Fruit fly (Drosophila melanogaster): ENCODE data around the gene Atg4a.

DNA sequence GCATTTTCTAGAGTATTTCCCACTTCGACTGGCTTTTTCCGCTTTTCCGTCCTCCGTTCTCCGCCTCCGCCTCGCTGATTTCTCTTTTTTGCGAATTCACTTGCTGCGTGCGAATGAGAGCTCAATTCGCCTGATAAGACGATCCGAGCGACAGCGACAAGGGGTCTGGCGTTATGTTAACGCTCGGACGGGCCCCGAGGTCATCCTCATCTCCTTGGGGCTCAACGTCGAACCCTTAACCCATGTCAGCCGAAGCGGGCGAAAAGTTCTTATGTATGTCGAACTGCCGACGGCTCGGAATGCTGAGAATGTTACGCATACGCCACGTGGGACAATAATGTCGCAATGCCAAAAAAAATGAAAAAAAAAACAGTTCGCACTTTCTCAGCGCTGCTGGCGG, 14.7 kb downstream of the Atg4a start:
- TF ChIP-seq kay (GFP tag; ENCODE audit: borderline replicate concordance) (no peak), bab1 (GFP tag; optimal IDR thresholded peaks at IDR 0.05) (no peak), cnc (optimal IDR thresholded peaks at IDR 0.05) (no peak), Hr96 (GFP tag; optimal IDR thresholded peaks at IDR 0.05) (no peak)
